Worm (Caenorhabditis elegans) whole organism, L4/young adult: ENCODE measurements around the gene C44H4.4.

Source experiments
- W03F9.2 ChIP-seq: fragments of 150-350 bp; optimal IDR thresholded peaks from 2 replicates; lab custom pipeline; 2014; ENCODE audit warnings: missing biosample characterization, missing genetic modification characterization
- dao-5 ChIP-seq: sonication (generic microtip); optimal IDR thresholded peaks from 2 replicates; lab custom pipeline; 2016; ENCODE audit warnings: missing genotype, missing genetic modification characterization, moderate library complexity, missing compliant biosample characterization
- him-1 ChIP-seq: sonication (generic microtip); optimal IDR thresholded peaks from 2 replicates; lab custom pipeline; 2016; ENCODE audit warnings: missing genotype, missing genetic modification reagents, missing genetic modification characterization, missing compliant biosample characterization

ce11 chrX:14535913-14536312, 53.0 kb downstream of the C44H4.4 start:
- TF ChIP-seq him-1 (tag; lab: Kevin White, UChicago) (no peak), dao-5 (tag; lab: Kevin White, UChicago) (no peak), W03F9.2 (tag; lab: Kevin White, UChicago) (no peak)
